Worm (Caenorhabditis elegans) whole organism, young adult: ENCODE measurements around the gene W02B3.4.

ENCODE experiments used
- C17E4.6 ChIP-seq: fragments of 200-800 bp; sonication (Bioruptor generic); IDR thresholded peaks from 2 replicates; pipeline ENCODE4 v1.3.6; 2022; ENCODE audit warnings: missing genetic modification reagents, missing genetic modification characterization, missing compliant biosample characterization
- F22D6.2 ChIP-seq: sonication (generic microtip); optimal IDR thresholded peaks from 2 replicates; lab custom pipeline; 2016; ENCODE audit warnings: mild to moderate bottlenecking, missing genetic modification characterization, missing compliant biosample characterization
- F23B12.7 ChIP-seq: sonication (generic microtip); optimal IDR thresholded peaks from 2 replicates; lab custom pipeline; 2017; ENCODE audit warnings: missing genetic modification characterization, mild to moderate bottlenecking, missing compliant biosample characterization, antibody characterized with exemption, moderate library complexity; ENCODE audit not compliant: insufficient read depth
- F49E8.2 ChIP-seq: sonication (generic microtip); optimal IDR thresholded peaks from 3 replicates; lab custom pipeline; 2017; ENCODE audit warnings: missing genetic modification characterization, mild to moderate bottlenecking, missing compliant biosample characterization, antibody characterized with exemption, moderate library complexity; ENCODE audit not compliant: insufficient read depth
- F57C9.4 ChIP-seq: sonication (generic microtip); optimal IDR thresholded peaks from 2 replicates; lab custom pipeline; 2017; ENCODE audit warnings: mild to moderate bottlenecking, missing genetic modification characterization, missing compliant biosample characterization
- Y53G8AR.9 ChIP-seq: fragments of 200-800 bp; sonication (Bioruptor generic); conservative IDR thresholded peaks from 2 replicates; pipeline ENCODE4 v1.3.6; 2022; ENCODE audit warnings: missing genetic modification reagents, missing genetic modification characterization, missing compliant biosample characterization
- Y67H2A.10 ChIP-seq: fragments of 200-800 bp; sonication (Bioruptor generic); conservative IDR thresholded peaks from 2 replicates; pipeline ENCODE4 v1.3.6; 2022; ENCODE audit warnings: missing genetic modification reagents, missing genetic modification characterization, missing compliant biosample characterization
- akir-1 ChIP-seq: fragments of 200-800 bp; sonication (Bioruptor generic); optimal IDR thresholded peaks from 2 replicates; lab custom pipeline; 2018; ENCODE audit warnings: mild to moderate bottlenecking, missing genetic modification characterization, moderate library complexity, missing compliant biosample characterization
- aptf-2 ChIP-seq: fragments of 200-800 bp; sonication (Bioruptor generic); conservative IDR thresholded peaks from 2 replicates; pipeline ENCODE4 v1.3.6; 2022; ENCODE audit warnings: missing genetic modification reagents, missing genetic modification characterization, missing compliant biosample characterization
- ccch-3 ChIP-seq: fragments of 200-800 bp; sonication (Bioruptor generic); optimal IDR thresholded peaks from 2 replicates; lab custom pipeline; 2018; ENCODE audit warnings: mild to moderate bottlenecking, missing genetic modification characterization, missing compliant biosample characterization
- cebp-1 ChIP-seq, 2 experiments: fragments of 200-800 bp in 1 of 2; sonication (Bioruptor generic) in 1 of 2; sonication (generic microtip) in 1 of 2; IDR thresholded peaks in 1 of 2; optimal IDR thresholded peaks in 1 of 2; 2 replicates each; pipeline versions ENCODE4 v1.3.6 to Lab custom; 2017 to 2022; ENCODE audit warnings: missing compliant biosample characterization in 2 of 2, missing genetic modification characterization in 2 of 2, mild to moderate bottlenecking in 1 of 2, missing genetic modification reagents in 1 of 2, moderate library complexity in 1 of 2
- cebp-2 ChIP-seq: fragments of 200-800 bp; sonication (Bioruptor generic); IDR thresholded peaks from 2 replicates; pipeline ENCODE4 v1.3.6; 2022; ENCODE audit warnings: missing genetic modification characterization, missing compliant biosample characterization
- ceh-27 ChIP-seq: fragments of 200-800 bp; sonication (Bioruptor generic); optimal IDR thresholded peaks from 2 replicates; lab custom pipeline; 2018; ENCODE audit warnings: mild to moderate bottlenecking, missing genetic modification characterization, moderate library complexity, missing compliant biosample characterization
- ceh-79 ChIP-seq: sonication (generic microtip); optimal IDR thresholded peaks from 2 replicates; lab custom pipeline; 2017; ENCODE audit warnings: mild to moderate bottlenecking, missing genetic modification characterization, missing compliant biosample characterization
- egl-18 ChIP-seq: fragments of 200-800 bp; sonication (Bioruptor generic); IDR thresholded peaks from 2 replicates; pipeline ENCODE4 v1.3.6; 2022; ENCODE audit warnings: missing genetic modification reagents, missing genetic modification characterization, missing compliant biosample characterization
- hmg-1.2 ChIP-seq: fragments of 200-800 bp; sonication (Bioruptor generic); IDR thresholded peaks from 2 replicates; pipeline ENCODE4 v1.3.6; 2022; ENCODE audit warnings: missing genetic modification reagents, missing genetic modification characterization, missing compliant biosample characterization
- lag-1 ChIP-seq: fragments of 200-800 bp; sonication (Bioruptor generic); IDR thresholded peaks from 2 replicates; pipeline ENCODE4 v1.3.6; 2022; ENCODE audit warnings: missing genetic modification reagents, missing genetic modification characterization, missing compliant biosample characterization
- let-526 ChIP-seq: fragments of 200-800 bp; sonication (Bioruptor generic); IDR thresholded peaks from 2 replicates; pipeline ENCODE4 v1.3.6; 2022; ENCODE audit warnings: missing genetic modification reagents, missing genetic modification characterization, missing compliant biosample characterization
- let-607 ChIP-seq, 2 experiments: fragments of 200-800 bp in 1 of 2; sonication (Bioruptor generic) in 1 of 2; sonication (generic microtip) in 1 of 2; optimal IDR thresholded peaks; 2 replicates each; lab custom pipeline; 2016 to 2018; ENCODE audit warnings: mild to moderate bottlenecking in 2 of 2, missing compliant biosample characterization in 2 of 2, missing genetic modification characterization in 2 of 2, moderate library complexity in 2 of 2, missing genotype in 1 of 2
- lsy-27 ChIP-seq: sonication (generic microtip); optimal IDR thresholded peaks from 2 replicates; lab custom pipeline; 2017; ENCODE audit warnings: missing genetic modification characterization, mild to moderate bottlenecking, missing compliant biosample characterization, antibody characterized with exemption, missing genotype, borderline replicate concordance; ENCODE audit not compliant: insufficient read depth
- madf-6 ChIP-seq: fragments of 200-800 bp; sonication (Bioruptor generic); IDR thresholded peaks from 2 replicates; pipeline ENCODE4 v1.3.6; 2022; ENCODE audit warnings: missing genetic modification reagents, missing genetic modification characterization, missing compliant biosample characterization
- mes-4 ChIP-seq: sonication (generic microtip); optimal IDR thresholded peaks from 2 replicates; lab custom pipeline; 2016; ENCODE audit warnings: missing genotype, missing genetic modification characterization, missing compliant biosample characterization
- nfya-1 ChIP-seq: sonication (generic microtip); optimal IDR thresholded peaks from 2 replicates; lab custom pipeline; 2017; ENCODE audit warnings: antibody characterized with exemption, missing compliant biosample characterization, missing genetic modification characterization, borderline replicate concordance; ENCODE audit not compliant: insufficient read depth
- nfya-2 ChIP-seq: fragments of 200-800 bp; sonication (Bioruptor generic); IDR thresholded peaks from 2 replicates; pipeline ENCODE4 v1.3.6; 2022; ENCODE audit warnings: missing genetic modification reagents, missing genetic modification characterization, missing compliant biosample characterization
- nfyb-1 ChIP-seq: fragments of 200-800 bp; sonication (Bioruptor generic); IDR thresholded peaks from 2 replicates; pipeline ENCODE4 v1.3.6; 2022; ENCODE audit warnings: missing genetic modification reagents, missing genetic modification characterization, missing compliant biosample characterization
- nhr-120 ChIP-seq: fragments of 200-800 bp; sonication (Bioruptor generic); IDR thresholded peaks from 2 replicates; pipeline ENCODE4 v1.3.6; 2022; ENCODE audit warnings: missing genetic modification characterization, missing compliant biosample characterization
- nhr-179 ChIP-seq: sonication (generic microtip); optimal IDR thresholded peaks from 2 replicates; lab custom pipeline; 2016; ENCODE audit warnings: mild to moderate bottlenecking, missing genetic modification characterization, missing compliant biosample characterization
- nhr-27 ChIP-seq: fragments of 200-800 bp; sonication (Bioruptor generic); optimal IDR thresholded peaks from 2 replicates; lab custom pipeline; 2018; ENCODE audit warnings: mild to moderate bottlenecking, missing genetic modification characterization, moderate library complexity, missing compliant biosample characterization
- nhr-90 ChIP-seq: sonication (generic microtip); optimal IDR thresholded peaks from 2 replicates; lab custom pipeline; 2016; ENCODE audit warnings: missing genotype, mild to moderate bottlenecking, missing genetic modification characterization, missing compliant biosample characterization
- pha-4 ChIP-seq: fragments of 150-350 bp; sonication (generic microtip); optimal IDR thresholded peaks from 2 replicates; lab custom pipeline; 2014; ENCODE audit warnings: missing biosample characterization, missing genetic modification reagents, missing genetic modification characterization
- rcor-1 ChIP-seq: fragments of 200-800 bp; sonication (Bioruptor generic); IDR thresholded peaks from 2 replicates; pipeline ENCODE4 v1.3.6; 2022; ENCODE audit warnings: missing genetic modification reagents, missing genetic modification characterization, missing compliant biosample characterization
- sea-2 ChIP-seq: fragments of 200-800 bp; sonication (Bioruptor generic); IDR thresholded peaks from 2 replicates; pipeline ENCODE4 v1.3.6; 2022; ENCODE audit warnings: missing genetic modification characterization, missing compliant biosample characterization
- somi-1 ChIP-seq: fragments of 200-800 bp; sonication (Bioruptor generic); optimal IDR thresholded peaks from 2 replicates; lab custom pipeline; 2018; ENCODE audit warnings: mild to moderate bottlenecking, missing genetic modification characterization, missing compliant biosample characterization
- tlf-1 ChIP-seq: fragments of 200-800 bp; sonication (Bioruptor generic); optimal IDR thresholded peaks from 2 replicates; lab custom pipeline; 2018; ENCODE audit warnings: mild to moderate bottlenecking, missing genetic modification characterization, missing compliant biosample characterization
- unc-130 ChIP-seq: sonication (generic microtip); optimal IDR thresholded peaks from 2 replicates; lab custom pipeline; 2016; ENCODE audit warnings: missing genetic modification reagents, missing genetic modification characterization, missing compliant biosample characterization
- ztf-26 ChIP-seq: sonication (generic microtip); optimal IDR thresholded peaks from 2 replicates; lab custom pipeline; 2017; ENCODE audit warnings: missing genetic modification characterization, missing compliant biosample characterization
- ztf-28 ChIP-seq: fragments of 200-800 bp; sonication (Bioruptor generic); IDR thresholded peaks from 2 replicates; pipeline ENCODE4 v1.3.6; 2022; ENCODE audit warnings: missing genetic modification reagents, missing genetic modification characterization, missing compliant biosample characterization
- ztf-6 ChIP-seq: fragments of 200-800 bp; sonication (Bioruptor generic); IDR thresholded peaks from 2 replicates; pipeline ENCODE4 v1.3.6; 2022; ENCODE audit warnings: missing genetic modification reagents, missing genetic modification characterization, missing compliant biosample characterization

The W02B3.4 gene

ce11 chrIII:698814-699213 lies 15.6 kb upstream of the W02B3.4 start (continued):
- TF ChIP-seq F22D6.2 (tag; lab: Kevin White, UChicago), result no peak
- TF ChIP-seq somi-1 (GFP tag; lab: Kevin White, UChicago), result peak; percentile 53
- peak; percentile 81 for TF ChIP-seq nhr-90
- TF ChIP-seq F57C9.4, result no peak
- TF ChIP-seq ztf-26 (tag; lab: Kevin White, UChicago), result peak; percentile 20
- peak; percentile 27 for TF ChIP-seq unc-130
- TF ChIP-seq sea-2 (GFP tag; lab: Robert Waterston, UW), result peak; percentile 43; the same call in 1 of the 2 replicates
- no peak for TF ChIP-seq lsy-27 (tag; lab: Kevin White, UChicago)
- no peak for TF ChIP-seq let-526 (GFP tag; lab: Robert Waterston, UW)
- TF ChIP-seq Y67H2A.10 (GFP tag; lab: Robert Waterston, UW), result no peak
- TF ChIP-seq lag-1 (GFP tag; lab: Robert Waterston, UW), result no peak
- peak; percentile 60 for TF ChIP-seq madf-6 (GFP tag; lab: Robert Waterston, UW)
- TF ChIP-seq egl-18 (GFP tag; lab: Robert Waterston, UW), result no peak
- TF ChIP-seq nfya-1, result no peak
- TF ChIP-seq F49E8.2, result peak; percentile 62
- no peak for TF ChIP-seq cebp-2 (GFP tag; lab: Robert Waterston, UW)
- peak; percentile 1 for TF ChIP-seq nhr-179 (tag; lab: Kevin White, UChicago)
- peak in 1 of 2 experiments; percentile 28 for TF ChIP-seq let-607 (tag; optimal IDR thresholded peaks at IDR 0.05; lab: Kevin White, UChicago)
- no peak for TF ChIP-seq nfya-2 (GFP tag; lab: Robert Waterston, UW)
- no peak for TF ChIP-seq pha-4 (tag; lab: Kevin White, UChicago)
- TF ChIP-seq nhr-27 (tag; lab: Kevin White, UChicago), result no peak
- peak; percentile 20 for TF ChIP-seq ceh-27 (GFP tag; lab: Kevin White, UChicago)
- TF ChIP-seq Y53G8AR.9 (GFP tag; lab: Robert Waterston, UW), result 0 out of 2 replicates have a peak, but pooled peaks have one; percentile 69
- peak; percentile 37 for TF ChIP-seq ceh-79 (tag; lab: Kevin White, UChicago)
- peak; percentile 44; the same call in 1 of the 2 replicates for TF ChIP-seq rcor-1 (GFP tag; lab: Robert Waterston, UW)
- no peak for TF ChIP-seq tlf-1 (GFP tag; lab: Kevin White, UChicago)
- peak; percentile 2 for TF ChIP-seq F23B12.7 (tag; lab: Kevin White, UChicago)
- peak; percentile 42; the same call in 1 of the 2 replicates for TF ChIP-seq hmg-1.2 (GFP tag; lab: Robert Waterston, UW)
- no peak for TF ChIP-seq akir-1
- 0 out of 2 replicates have a peak, but pooled peaks have one; percentile 22 for TF ChIP-seq nhr-120 (GFP tag; lab: Robert Waterston, UW)

ce11 chrIII:696372-696771 lies 13.2 kb upstream of the W02B3.4 start, which contains the start of gene sel-15:
TSS of gene sel-15 (minus strand) at chrIII:696472.
- TF ChIP-seq ztf-28 (GFP tag; lab: Robert Waterston, UW), result no peak
- TF ChIP-seq C17E4.6 (GFP tag; lab: Robert Waterston, UW), result no peak
- TF ChIP-seq hmg-1.2 (GFP tag; lab: Robert Waterston, UW), result peak; percentile 58; the same call in 1 of the 2 replicates
- TF ChIP-seq cebp-1 (GFP tag; IDR thresholded peaks at IDR 0.05; lab: Robert Waterston, UW), result no peak
- TF ChIP-seq cebp-1 (tag; optimal IDR thresholded peaks at IDR 0.05; lab: Kevin White, UChicago), result no peak

DNA sequence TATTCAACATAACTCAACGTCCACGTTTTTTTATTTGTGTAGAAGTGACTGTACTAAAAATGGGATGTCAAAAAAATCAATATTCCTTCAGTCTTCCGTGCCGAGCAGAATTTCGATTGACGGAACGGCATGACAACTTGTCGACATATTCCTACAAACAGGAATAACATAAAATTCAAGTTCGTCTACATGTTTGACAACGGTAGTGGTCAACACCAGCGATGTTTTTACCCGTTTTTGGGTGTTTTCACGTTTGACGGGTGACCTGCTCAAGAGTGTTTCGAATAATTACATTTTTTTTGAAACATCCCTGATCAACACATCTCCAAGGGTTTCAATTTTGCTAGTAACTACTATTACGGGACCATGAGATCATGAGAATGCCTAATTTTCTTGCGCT lies 8.7 kb upstream of the W02B3.4 start, which contains the start of gene W02B3.7:
W02B3.7 (minus strand) TSS at position 101 of the 400 bp plus-strand sequence.
- TF ChIP-seq aptf-2, result no peak
- TF ChIP-seq ztf-6, result no peak
- no peak for TF ChIP-seq nfyb-1
- no peak for TF ChIP-seq mes-4
- TF ChIP-seq ccch-3 (GFP tag; lab: Kevin White, UChicago), result no peak
